Worm (Caenorhabditis elegans) whole organism, L3 larva: Measurements from ENCODE around the gene his-72.

Source experiments
- R02D3.7 ChIP-seq: fragments of 150-350 bp; optimal IDR thresholded peaks from 2 replicates; lab custom pipeline; 2014; ENCODE audit warnings: missing biosample characterization, missing genetic modification characterization
- ZK546.5 ChIP-seq: sonication (generic microtip); optimal IDR thresholded peaks from 2 replicates; lab custom pipeline; 2017; ENCODE audit warnings: missing biosample characterization, missing genetic modification characterization
- ceh-82 ChIP-seq: fragments of 150-350 bp; optimal IDR thresholded peaks from 2 replicates; lab custom pipeline; 2014; ENCODE audit warnings: missing biosample characterization, missing genetic modification characterization
- egl-27 ChIP-seq: sonication (generic microtip); optimal IDR thresholded peaks from 4 replicates; lab custom pipeline; 2017; ENCODE audit warnings: missing biosample characterization, missing genetic modification reagents, missing genetic modification characterization
- egl-5 ChIP-seq: fragments of 150-350 bp; optimal IDR thresholded peaks from 2 replicates; lab custom pipeline; 2017; ENCODE audit warnings: missing biosample characterization, missing genetic modification reagents, missing genetic modification characterization, inconsistent platforms
- elt-1 ChIP-seq: fragments of 150-350 bp; optimal IDR thresholded peaks from 2 replicates; lab custom pipeline; 2014; ENCODE audit warnings: missing biosample characterization, missing genetic modification characterization
- elt-2 ChIP-seq: sonication (generic microtip); optimal IDR thresholded peaks from 2 replicates; lab custom pipeline; 2016; ENCODE audit warnings: missing genetic modification reagents, mild to moderate bottlenecking, missing genetic modification characterization, missing compliant biosample characterization
- elt-3 ChIP-seq, 3 experiments: fragments of 150-350 bp in 1 of 3; sonication (generic microtip) in 2 of 3; optimal IDR thresholded peaks; 2 replicates in 2 of 3; 4 replicates in 1 of 3; lab custom pipeline; 2014 to 2017; ENCODE audit warnings: missing biosample characterization in 3 of 3, missing genetic modification characterization in 3 of 3
- eor-1 ChIP-seq, 2 experiments: fragments of 150-350 bp; optimal IDR thresholded peaks; 2 replicates each; lab custom pipeline; 2014 to 2018; ENCODE audit warnings: missing biosample characterization in 2 of 2, missing genetic modification characterization in 2 of 2
- fkh-10 ChIP-seq: sonication (generic microtip); optimal IDR thresholded peaks from 2 replicates; lab custom pipeline; 2017; ENCODE audit warnings: missing biosample characterization, missing genetic modification reagents, missing genetic modification characterization
- fos-1 ChIP-seq: fragments of 150-350 bp; optimal IDR thresholded peaks from 2 replicates; lab custom pipeline; 2014; ENCODE audit warnings: missing biosample characterization, missing genetic modification characterization
- hmg-11 ChIP-seq: sonication (generic microtip); optimal IDR thresholded peaks from 2 replicates; lab custom pipeline; 2016; ENCODE audit warnings: missing genetic modification characterization, missing compliant biosample characterization
- jun-1 ChIP-seq: fragments of 150-350 bp; optimal IDR thresholded peaks from 2 replicates; lab custom pipeline; 2014; ENCODE audit warnings: missing biosample characterization, missing genetic modification reagents, missing genetic modification characterization
- lin-15B ChIP-seq: fragments of 150-350 bp; optimal IDR thresholded peaks from 2 replicates; lab custom pipeline; 2014; ENCODE audit warnings: missing biosample characterization, missing genetic modification characterization
- lsy-12 ChIP-seq: sonication (generic microtip); optimal IDR thresholded peaks from 2 replicates; lab custom pipeline; 2016; ENCODE audit warnings: mild to moderate bottlenecking, missing genetic modification characterization, missing compliant biosample characterization
- nfya-1 ChIP-seq: sonication (generic microtip); optimal IDR thresholded peaks from 2 replicates; lab custom pipeline; 2017; ENCODE audit warnings: missing genetic modification characterization, mild to moderate bottlenecking, missing compliant biosample characterization, antibody characterized with exemption, moderate library complexity; ENCODE audit not compliant: insufficient read depth
- nhr-12 ChIP-seq: fragments of 150-350 bp; optimal IDR thresholded peaks from 2 replicates; lab custom pipeline; 2014; ENCODE audit warnings: missing biosample characterization, missing genetic modification characterization
- nhr-237 ChIP-seq: fragments of 150-350 bp; optimal IDR thresholded peaks from 2 replicates; lab custom pipeline; 2014; ENCODE audit warnings: missing biosample characterization, missing genetic modification characterization
- nhr-43 ChIP-seq: sonication (generic microtip); optimal IDR thresholded peaks from 2 replicates; lab custom pipeline; 2016; ENCODE audit warnings: mild to moderate bottlenecking, missing genetic modification characterization, missing compliant biosample characterization; ENCODE audit not compliant: poor library complexity, severe bottlenecking
- pha-4 ChIP-seq: fragments of 150-350 bp; optimal IDR thresholded peaks from 2 replicates; lab custom pipeline; 2014; ENCODE audit warnings: missing biosample characterization, missing genetic modification reagents, missing genetic modification characterization
- pqm-1 ChIP-seq: fragments of 150-350 bp; optimal IDR thresholded peaks from 2 replicates; lab custom pipeline; 2017; ENCODE audit warnings: missing biosample characterization, missing genetic modification characterization, inconsistent platforms
- sea-2 ChIP-seq: fragments of 150-350 bp; sonication (generic microtip); optimal IDR thresholded peaks from 4 replicates; lab custom pipeline; 2014; ENCODE audit warnings: missing biosample characterization, missing genetic modification reagents, missing genetic modification characterization
- skn-1 ChIP-seq: fragments of 150-350 bp; optimal IDR thresholded peaks from 2 replicates; lab custom pipeline; 2014; ENCODE audit warnings: missing biosample characterization, missing genetic modification characterization
- snpc-4 ChIP-seq: fragments of 150-350 bp; optimal IDR thresholded peaks from 2 replicates; lab custom pipeline; 2014; ENCODE audit warnings: missing biosample characterization, missing genetic modification characterization
- tbx-2 ChIP-seq: sonication (generic microtip); optimal IDR thresholded peaks from 2 replicates; lab custom pipeline; 2016; ENCODE audit warnings: mild to moderate bottlenecking, missing genetic modification characterization, missing compliant biosample characterization
- unc-39 ChIP-seq: sonication (generic microtip); optimal IDR thresholded peaks from 4 replicates; lab custom pipeline; 2017; ENCODE audit warnings: missing biosample characterization, missing genetic modification characterization
- unc-62 ChIP-seq: fragments of 150-350 bp; sonication (generic microtip); optimal IDR thresholded peaks from 4 replicates; lab custom pipeline; 2014; ENCODE audit warnings: missing biosample characterization, missing genetic modification reagents, missing genetic modification characterization
- ztf-4 ChIP-seq: fragments of 150-350 bp; optimal IDR thresholded peaks from 2 replicates; lab custom pipeline; 2014; ENCODE audit warnings: missing biosample characterization, missing genetic modification characterization

The his-72 gene

DNA sequence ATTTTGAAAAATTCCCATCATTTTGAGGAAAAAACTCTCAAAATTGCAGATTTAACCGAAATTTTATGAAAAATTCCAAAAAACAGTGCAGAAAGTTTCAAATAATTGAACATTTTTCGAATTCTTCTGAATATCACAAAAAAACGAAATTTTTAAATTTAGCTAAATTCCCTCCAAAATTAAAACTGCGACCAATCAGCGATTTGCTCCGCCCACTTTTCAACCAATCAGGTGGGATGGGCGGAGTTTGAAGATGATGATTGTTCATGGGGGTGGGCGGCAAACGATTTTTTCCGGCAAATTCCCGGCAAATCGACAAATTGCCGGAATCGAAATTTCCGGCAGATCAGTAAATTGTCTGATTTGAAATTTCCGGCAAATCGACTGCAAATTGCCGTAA lies 34.6 kb downstream of the his-72 start:
- TF ChIP-seq nfya-1 (tag; lab: Kevin White, UChicago) (peak; percentile 76), unc-39 (tag; lab: Kevin White, UChicago) (no peak)

DNA sequence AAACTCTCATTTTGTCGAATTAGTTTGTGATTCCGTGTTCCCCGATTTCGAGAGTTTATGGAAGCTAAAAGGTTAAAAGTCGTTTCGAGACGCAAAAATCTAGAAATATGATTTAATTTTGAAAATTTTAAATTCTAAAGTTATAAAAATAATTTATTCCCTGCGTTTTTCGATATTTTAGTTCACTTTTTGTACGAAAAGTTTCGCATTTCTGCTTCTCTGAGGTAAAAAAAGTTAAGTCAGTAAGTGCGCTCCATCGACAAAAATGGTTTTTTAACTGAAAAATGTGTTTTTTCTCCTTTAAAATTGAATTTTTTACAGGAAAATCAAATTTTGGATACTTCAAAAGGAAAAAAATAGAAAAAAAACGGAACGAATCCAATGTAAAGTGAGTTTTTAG lies 35.4 kb downstream of the his-72 start, which contains the start of gene zip-1:
TSS of gene zip-1 (plus strand) at position 301 of the 400 bp plus-strand sequence.
- TF ChIP-seq nhr-237 (tag; lab: Kevin White, UChicago) (no peak), ZK546.5 (tag; lab: Kevin White, UChicago) (no peak), egl-27 (no peak), hmg-11 (tag; lab: Kevin White, UChicago) (no peak), sea-2 (no peak), nfya-1 (tag; lab: Kevin White, UChicago) (no peak), lin-15B (tag; lab: Kevin White, UChicago) (no peak), R02D3.7 (tag; lab: Kevin White, UChicago) (no peak), jun-1 (tag; lab: Kevin White, UChicago) (no peak), lsy-12 (tag; lab: Kevin White, UChicago) (no peak)

DNA sequence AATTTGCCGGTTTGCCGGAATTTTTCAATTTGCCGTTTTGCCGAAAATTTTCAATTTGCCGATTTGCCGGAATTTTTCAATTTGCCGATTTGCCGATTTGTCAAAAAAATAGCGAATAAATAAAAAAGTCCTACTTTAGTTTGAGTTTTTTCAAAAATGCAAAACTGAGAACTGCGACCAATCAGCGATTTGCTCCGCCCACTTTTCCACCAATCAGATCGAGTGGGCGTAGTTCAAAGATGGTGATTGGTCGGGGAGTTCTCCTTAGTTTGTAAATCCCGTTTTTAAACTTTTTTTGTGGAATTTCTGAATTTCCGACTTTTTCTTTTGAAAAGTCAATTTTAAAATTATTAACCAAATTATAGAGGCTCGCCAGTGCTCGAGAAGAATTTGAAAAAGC lies 37.5 kb downstream of the his-72 start:
- TF ChIP-seq ceh-82 (no peak), nhr-12 (tag; lab: Kevin White, UChicago) (no peak), nfya-1 (tag; lab: Kevin White, UChicago) (peak; percentile 97)

DNA sequence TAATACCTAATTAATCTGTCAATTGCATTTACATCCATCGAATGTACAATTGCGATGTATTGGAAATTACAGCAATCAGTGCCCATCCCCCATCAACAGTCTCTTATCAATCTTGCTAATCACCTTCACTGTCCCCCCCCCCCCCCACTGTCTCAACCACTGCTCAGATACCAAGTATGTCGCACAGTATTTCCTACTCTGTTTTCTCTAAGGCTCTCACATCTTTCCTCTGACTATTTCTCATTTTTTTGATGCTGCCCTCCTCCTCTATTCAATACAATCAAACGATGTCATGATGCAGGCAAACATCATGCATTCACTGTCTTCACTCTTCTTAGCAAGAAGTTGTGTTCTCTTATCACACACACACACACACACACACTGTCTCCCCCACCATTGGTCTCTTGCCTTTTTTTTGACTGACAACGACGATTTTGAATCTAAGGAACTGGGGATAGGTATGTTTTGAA lies 41.3 kb downstream of the his-72 start, which contains the start of the genes zip-12 and Y75B8A.63:
TSS of gene zip-12 (plus strand) at position 387 of the 470 bp plus-strand sequence.
TSS of gene Y75B8A.63 (plus strand) at position 420 of the 470 bp plus-strand sequence.
- TF ChIP-seq pqm-1 (peak; percentile 55), nfya-1 (tag; lab: Kevin White, UChicago) (peak; percentile 25), elt-2 (tag; lab: Kevin White, UChicago) (peak; percentile 91), jun-1 (tag; lab: Kevin White, UChicago) (peak; percentile 1), lsy-12 (tag; lab: Kevin White, UChicago) (no peak), elt-3 (tag; optimal IDR thresholded peaks at IDR 0.05; lab: Kevin White, UChicago) (peak in 1 of 3 experiments; percentile 18), snpc-4 (tag; lab: Kevin White, UChicago) (no peak), pha-4 (tag; lab: Kevin White, UChicago) (peak; percentile 21), nhr-43 (tag; lab: Kevin White, UChicago) (no peak)
- TF ChIP-seq, all 47 proteins: peak for 6

DNA sequence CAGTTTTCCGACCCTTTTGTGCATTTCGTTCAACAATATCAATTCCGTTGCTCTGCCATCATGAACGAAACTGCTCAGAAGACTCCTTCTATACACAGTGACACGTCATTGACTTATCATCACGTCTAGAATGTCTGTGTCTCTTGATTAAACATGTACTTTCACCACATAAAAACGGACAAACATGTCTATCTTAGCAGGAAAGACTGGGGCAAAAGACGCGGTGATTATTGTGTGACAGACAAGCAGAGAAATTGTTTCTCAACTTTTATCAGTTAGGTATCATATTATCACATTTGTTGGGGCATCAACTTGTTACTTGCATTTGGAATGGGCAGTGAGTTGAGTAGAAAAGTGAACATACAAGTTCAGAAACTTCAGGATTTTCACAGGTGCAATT lies 43.6 kb downstream of the his-72 start:
- TF ChIP-seq skn-1 (tag; lab: Kevin White, UChicago) (peak; percentile 39), ceh-82 (no peak), eor-1 (tag; optimal IDR thresholded peaks at IDR 0.05; lab: Kevin White, UChicago) (no peak), unc-62 (GFP tag; lab: Kevin White, UChicago) (no peak), egl-5 (no peak), elt-2 (tag; lab: Kevin White, UChicago) (peak; percentile 96), pqm-1 (peak; percentile 85), fkh-10 (no peak), elt-1 (tag; lab: Kevin White, UChicago) (no peak), nfya-1 (tag; lab: Kevin White, UChicago) (peak; percentile 36), pha-4 (tag; lab: Kevin White, UChicago) (peak; percentile 34), jun-1 (tag; lab: Kevin White, UChicago) (peak; percentile 62), tbx-2 (tag; lab: Kevin White, UChicago) (no peak)
- TF ChIP-seq, all 47 proteins: peak for 6

DNA sequence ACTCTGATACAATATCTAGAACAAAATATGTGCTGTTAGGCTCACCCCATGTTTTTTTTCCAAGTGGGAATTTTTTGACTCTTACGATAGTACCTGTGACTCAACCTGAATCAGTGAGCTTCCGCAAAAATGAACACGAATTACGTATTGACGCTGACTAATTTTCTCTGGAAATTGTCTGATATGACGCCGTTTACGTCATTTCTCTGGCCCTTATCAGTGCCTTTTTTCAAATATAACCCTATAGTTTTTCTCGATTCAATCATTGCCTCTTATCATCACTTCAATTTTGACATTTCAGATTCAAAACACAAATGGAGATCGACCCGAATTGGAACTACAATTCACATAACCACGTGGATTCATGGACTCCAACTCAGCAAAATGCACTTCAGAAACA lies 50.1 kb downstream of the his-72 start, which contains the start of gene Y75B8A.28:
TSS of gene Y75B8A.28 (plus strand) at position 296 of the 400 bp plus-strand sequence.
- TF ChIP-seq elt-2 (tag; lab: Kevin White, UChicago) (peak; percentile 96), fos-1 (peak; percentile 84), pha-4 (tag; lab: Kevin White, UChicago) (peak; percentile 50), ztf-4 (tag; lab: Kevin White, UChicago) (no peak), pqm-1 (peak; percentile 99), jun-1 (tag; lab: Kevin White, UChicago) (peak; percentile 91), hmg-11 (tag; lab: Kevin White, UChicago) (no peak)
